Worm (Caenorhabditis elegans): ENCODE measurements around the gene ras-1.

DNA sequence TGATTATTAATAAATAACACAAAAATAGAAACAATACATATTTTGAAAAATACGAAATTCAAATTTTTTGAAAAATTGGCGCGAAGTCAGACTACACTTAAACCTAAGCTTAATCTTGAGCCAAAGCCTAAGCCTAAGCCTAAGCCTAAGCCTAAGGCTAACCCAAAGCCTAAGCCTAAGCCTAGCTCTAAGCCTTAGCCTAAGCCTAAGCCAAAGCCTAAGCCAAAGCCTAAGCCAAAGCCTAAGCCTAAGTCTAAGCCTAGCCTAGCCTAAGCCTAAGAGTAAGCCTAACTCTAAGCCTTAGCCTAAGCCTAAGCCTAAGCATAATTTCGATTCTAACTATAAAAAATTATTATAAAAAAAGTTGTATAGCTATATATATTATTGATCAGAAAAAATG is 28.8 kb upstream of the ras-1 start:
- no peak for TF ChIP-seq ceh-2 (tag; optimal IDR thresholded peaks at IDR 0.05)
- no peak for TF ChIP-seq ceh-22 (tag; optimal IDR thresholded peaks at IDR 0.05)
- no peak for TF ChIP-seq ama-1 (optimal IDR thresholded peaks at IDR 0.05)
- peak; percentile 73 for TF ChIP-seq dve-1 (tag; optimal IDR thresholded peaks at IDR 0.05)
- no peak for TF ChIP-seq pha-2 (tag; optimal IDR thresholded peaks at IDR 0.05)
- TF ChIP-seq tbx-2 (tag; optimal IDR thresholded peaks at IDR 0.05), result no peak
- no peak for TF ChIP-seq hlh-6 (tag; optimal IDR thresholded peaks at IDR 0.05)
- no peak for TF ChIP-seq C08G9.2 (tag; optimal IDR thresholded peaks at IDR 0.05)
- no peak for TF ChIP-seq lim-6 (tag; optimal IDR thresholded peaks at IDR 0.05)
- no peak for TF ChIP-seq gmeb-2 (tag; optimal IDR thresholded peaks at IDR 0.05)
- no peak for TF ChIP-seq pag-3 (tag; optimal IDR thresholded peaks at IDR 0.05; ENCODE audit: borderline replicate concordance)
- TF ChIP-seq ceh-14 (tag; optimal IDR thresholded peaks at IDR 0.05), result no peak
- no peak for TF ChIP-seq pqm-1 (tag; optimal IDR thresholded peaks at IDR 0.05)
